Worm (Caenorhabditis elegans) whole organism, L4 larva: ENCODE data around the gene spe-41.

Experiments used
- aly-2 ChIP-seq: sonication (generic microtip); optimal IDR thresholded peaks from 2 replicates; lab custom pipeline; 2018; ENCODE audit warnings: missing biosample characterization, missing genetic modification characterization
- ceh-28 ChIP-seq: fragments of 150-350 bp; optimal IDR thresholded peaks from 2 replicates; lab custom pipeline; 2014; ENCODE audit warnings: missing biosample characterization, missing genetic modification reagents, missing genetic modification characterization
- hif-1 ChIP-seq, 2 experiments: sonication (generic microtip); optimal IDR thresholded peaks; 2 replicates each; lab custom pipeline; 2016 to 2017; ENCODE audit warnings: missing compliant biosample characterization in 2 of 2, missing genetic modification characterization in 2 of 2, missing genetic modification reagents in 2 of 2, missing genotype in 2 of 2, mild to moderate bottlenecking in 1 of 2
- nhr-102 ChIP-seq: sonication (generic microtip); optimal IDR thresholded peaks from 2 replicates; lab custom pipeline; 2016; ENCODE audit warnings: mild to moderate bottlenecking, missing genetic modification characterization, moderate library complexity, missing compliant biosample characterization
- nhr-6 ChIP-seq: fragments of 150-350 bp; optimal IDR thresholded peaks from 2 replicates; lab custom pipeline; 2014; ENCODE audit warnings: missing biosample characterization, missing genetic modification characterization
- skn-1 ChIP-seq: fragments of 150-350 bp; optimal IDR thresholded peaks from 2 replicates; lab custom pipeline; 2014; ENCODE audit warnings: missing biosample characterization, missing genetic modification characterization
- zfp-2 ChIP-seq: sonication (generic microtip); optimal IDR thresholded peaks from 2 replicates; lab custom pipeline; 2016; ENCODE audit warnings: mild to moderate bottlenecking, missing genetic modification characterization, missing compliant biosample characterization
- ztf-11 ChIP-seq: fragments of 150-350 bp; optimal IDR thresholded peaks from 2 replicates; lab custom pipeline; 2014; ENCODE audit warnings: missing biosample characterization, missing genetic modification characterization

DNA sequence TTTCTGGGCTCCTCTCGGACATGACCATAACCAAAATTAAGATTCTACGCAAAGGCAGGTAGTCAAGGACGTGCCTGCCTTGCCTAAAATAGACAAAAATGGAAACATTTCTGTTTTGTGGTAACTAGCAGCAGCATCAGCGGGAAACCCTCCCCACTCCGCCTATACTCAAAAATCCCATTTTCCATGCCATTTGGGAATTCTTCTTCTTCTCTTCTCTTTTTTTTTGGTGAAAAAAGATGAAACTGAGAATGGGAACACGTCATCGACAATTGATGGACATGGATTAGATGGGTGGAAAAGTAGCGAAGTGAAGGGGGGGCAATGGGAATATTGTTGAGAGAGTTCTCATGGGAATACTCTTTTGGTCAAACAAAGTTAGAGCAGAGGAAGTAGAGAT is 6.9 kb downstream of the spe-41 start:
- TF ChIP-seq ztf-11 (tag; lab: Kevin White, UChicago) (no peak), zfp-2 (tag; lab: Kevin White, UChicago) (no peak), ceh-28 (tag; lab: Kevin White, UChicago) (no peak), aly-2 (tag; lab: Kevin White, UChicago) (no peak), skn-1 (tag; lab: Kevin White, UChicago) (no peak), nhr-6 (tag; lab: Kevin White, UChicago) (no peak), nhr-102 (no peak), hif-1 (tag; optimal IDR thresholded peaks at IDR 0.05; lab: Kevin White, UChicago) (no peak)
